Fruit fly (Drosophila melanogaster) whole organism, prepupa: ENCODE results near the gene Npc2b.
A peak's percentile ranks its signal among the peaks of the same experiment; 100 is the strongest.

Source experiments
- CG10669 ChIP-seq: fragments of 200-800 bp; sonication (Bioruptor generic); optimal IDR thresholded peaks from 3 replicates; lab custom pipeline; 2018; ENCODE audit warnings: missing biosample characterization, mild to moderate bottlenecking, missing genetic modification characterization, moderate library complexity
- CG11294 ChIP-seq: fragments of 200-800 bp; sonication (Bioruptor generic); IDR thresholded peaks from 2 replicates; pipeline ENCODE4 v1.3.6; 2022; ENCODE audit warnings: missing biosample characterization, missing genetic modification characterization
- CG11902 ChIP-seq: fragments of 200-800 bp; sonication (Bioruptor generic); optimal IDR thresholded peaks from 3 replicates; lab custom pipeline; 2016; ENCODE audit warnings: missing biosample characterization, missing genetic modification characterization
- CG15336 ChIP-seq: fragments of 200-800 bp; sonication (Bioruptor generic); IDR thresholded peaks from 2 replicates; pipeline ENCODE4 v1.3.6; 2022; ENCODE audit warnings: missing biosample characterization, missing genetic modification characterization
- CG31627 ChIP-seq: fragments of 200-800 bp; sonication (Bioruptor generic); optimal IDR thresholded peaks from 3 replicates; lab custom pipeline; 2016; ENCODE audit warnings: missing biosample characterization, missing genetic modification characterization
- CG34406 ChIP-seq: fragments of 200-800 bp; sonication (Bioruptor generic); optimal IDR thresholded peaks from 3 replicates; lab custom pipeline; 2016; ENCODE audit warnings: missing biosample characterization, missing genetic modification characterization
- CG6163 ChIP-seq: fragments of 200-800 bp; sonication (Bioruptor generic); IDR thresholded peaks from 3 replicates; pipeline ENCODE4 v1.3.6; 2022; ENCODE audit warnings: missing biosample characterization, missing genetic modification characterization
- CG6792 ChIP-seq: fragments of 200-800 bp; sonication (Bioruptor generic); optimal IDR thresholded peaks from 3 replicates; lab custom pipeline; 2016; ENCODE audit warnings: missing biosample characterization, missing genetic modification characterization
- CG6854 ChIP-seq: fragments of 200-800 bp; sonication (Bioruptor generic); optimal IDR thresholded peaks from 2 replicates; lab custom pipeline; 2017; ENCODE audit warnings: missing biosample characterization, mild to moderate bottlenecking, missing genetic modification characterization
- CG7368 ChIP-seq: fragments of 200-800 bp; sonication (Bioruptor generic); optimal IDR thresholded peaks from 3 replicates; lab custom pipeline; 2016; ENCODE audit warnings: missing biosample characterization, missing genetic modification characterization
- CG8119 ChIP-seq: fragments of 200-800 bp; sonication (Bioruptor generic); IDR thresholded peaks from 3 replicates; pipeline ENCODE4 v1.3.6; 2022; ENCODE audit warnings: missing biosample characterization, missing genetic modification characterization
- Eip75B ChIP-seq: fragments of 200-800 bp; sonication (Bioruptor generic); optimal IDR thresholded peaks from 3 replicates; lab custom pipeline; 2016; ENCODE audit warnings: missing biosample characterization, missing genetic modification characterization
- Eip78C ChIP-seq: fragments of 200-800 bp; sonication (Bioruptor generic); peaks from one replicate; lab custom pipeline; 2016; ENCODE audit warnings: missing biosample characterization, missing genetic modification characterization
- Eip93F ChIP-seq: fragments of 200-800 bp; sonication (Bioruptor generic); optimal IDR thresholded peaks from 2 replicates; lab custom pipeline; 2016; ENCODE audit warnings: missing biosample characterization, mild to moderate bottlenecking, missing genetic modification characterization
- Hr38 ChIP-seq: sonication (Bioruptor generic); optimal IDR thresholded peaks from 2 replicates; lab custom pipeline; 2016; ENCODE audit warnings: missing biosample characterization, missing genetic modification characterization
- Hr39 ChIP-seq: fragments of 200-800 bp; sonication (Bioruptor generic); optimal IDR thresholded peaks from 2 replicates; lab custom pipeline; 2016; ENCODE audit warnings: missing biosample characterization, missing genetic modification characterization
- Hr4 ChIP-seq: fragments of 200-800 bp; sonication (Bioruptor generic); optimal IDR thresholded peaks from 3 replicates; lab custom pipeline; 2016; ENCODE audit warnings: missing biosample characterization, missing genetic modification characterization
- Lpt ChIP-seq: fragments of 200-800 bp; sonication (Bioruptor generic); optimal IDR thresholded peaks from 3 replicates; lab custom pipeline; 2016; ENCODE audit warnings: missing biosample characterization, missing genetic modification characterization
- Met ChIP-seq: fragments of 200-800 bp; sonication (Bioruptor generic); optimal IDR thresholded peaks from 3 replicates; lab custom pipeline; 2016; ENCODE audit warnings: missing biosample characterization, missing genetic modification characterization
- Smox ChIP-seq: fragments of 200-800 bp; sonication (Bioruptor generic); optimal IDR thresholded peaks from 3 replicates; lab custom pipeline; 2016; ENCODE audit warnings: missing biosample characterization, missing genetic modification characterization
- achi ChIP-seq: fragments of 200-800 bp; sonication (Bioruptor generic); optimal IDR thresholded peaks from 3 replicates; lab custom pipeline; 2016; ENCODE audit warnings: missing biosample characterization, missing genetic modification characterization
- cyc ChIP-seq: fragments of 200-800 bp; sonication (Bioruptor generic); optimal IDR thresholded peaks from 3 replicates; lab custom pipeline; 2016; ENCODE audit warnings: missing biosample characterization, missing genetic modification characterization
- dac ChIP-seq: fragments of 200-800 bp; sonication (Bioruptor generic); optimal IDR thresholded peaks from 2 replicates; lab custom pipeline; 2017; ENCODE audit warnings: missing biosample characterization, mild to moderate bottlenecking, missing genetic modification characterization
- dsx ChIP-seq: fragments of 200-800 bp; optimal IDR thresholded peaks from 3 replicates; lab custom pipeline; 2019; ENCODE audit warnings: missing biosample characterization, mild to moderate bottlenecking, missing genetic modification characterization, moderate library complexity; ENCODE audit not compliant: poor library complexity, severe bottlenecking
- eg ChIP-seq: fragments of 200-800 bp; sonication (Bioruptor generic); IDR thresholded peaks from 3 replicates; pipeline ENCODE4 v1.3.6; 2022; ENCODE audit warnings: missing biosample characterization, missing genetic modification characterization
- fd59A ChIP-seq: fragments of 200-800 bp; sonication (Bioruptor generic); optimal IDR thresholded peaks from 2 replicates; lab custom pipeline; 2017; ENCODE audit warnings: missing biosample characterization, mild to moderate bottlenecking, missing genetic modification characterization, missing genetic modification reagents
- fkh ChIP-seq: fragments of 200-800 bp; sonication (Bioruptor generic); optimal IDR thresholded peaks from 3 replicates; lab custom pipeline; 2017; ENCODE audit warnings: missing biosample characterization, mild to moderate bottlenecking, missing genetic modification characterization, moderate library complexity
- net ChIP-seq: fragments of 200-800 bp; sonication (Bioruptor generic); optimal IDR thresholded peaks from 3 replicates; lab custom pipeline; 2016; ENCODE audit warnings: missing biosample characterization, missing genetic modification characterization
- salr ChIP-seq, 2 experiments: fragments of 200-800 bp; sonication (Bioruptor generic); optimal IDR thresholded peaks; 3 replicates each; lab custom pipeline; 2016 to 2018; ENCODE audit warnings: missing biosample characterization in 2 of 2, missing genetic modification characterization in 2 of 2, mild to moderate bottlenecking in 1 of 2
- svp ChIP-seq: fragments of 200-800 bp; sonication (Bioruptor generic); peaks from one replicate; lab custom pipeline; 2016; ENCODE audit warnings: missing biosample characterization, missing genetic modification characterization
- vri ChIP-seq: fragments of 200-800 bp; sonication (Bioruptor generic); optimal IDR thresholded peaks from 3 replicates; lab custom pipeline; 2016; ENCODE audit warnings: missing biosample characterization, mild to moderate bottlenecking, missing genetic modification characterization

Npc2b gene

dm6 chr3R:14056320-14057053 lies 32.8 kb upstream of the Npc2b start, which contains the start of gene foxo (continued):
- peak; percentile 62 for TF ChIP-seq Smox (GFP tag; lab: Kevin White, UChicago)
- peak; percentile 71 for TF ChIP-seq dsx (GFP tag; lab: Kevin White, UChicago)
- peak; percentile 73 for TF ChIP-seq CG15336 (GFP tag; lab: Robert Waterston, UW)
- peak; percentile 69 for TF ChIP-seq Hr4 (GFP tag; lab: Kevin White, UChicago)
- TF ChIP-seq CG11902 (GFP tag; lab: Kevin White, UChicago) = peak; percentile 27
- peak; percentile 50 for TF ChIP-seq dac
- TF ChIP-seq fd59A (GFP tag; lab: Kevin White, UChicago) = peak; percentile 7
- TF ChIP-seq net (GFP tag; lab: Kevin White, UChicago) = peak; percentile 72
- TF ChIP-seq CG6792 (GFP tag; lab: Kevin White, UChicago) = peak; percentile 65
- TF ChIP-seq, all 60 proteins: peak for 53

- TF ChIP-seq vri (GFP tag; lab: Kevin White, UChicago) (no peak), Eip78C (GFP tag; lab: Kevin White, UChicago) (peak; percentile 53), cyc (GFP tag; lab: Kevin White, UChicago) (no peak), fkh (GFP tag; lab: Kevin White, UChicago) (peak; percentile 10), svp (GFP tag; lab: Kevin White, UChicago) (peak; percentile 40), Eip93F (GFP tag; lab: Kevin White, UChicago) (no peak), CG34406 (no peak), Met (GFP tag; lab: Kevin White, UChicago) (no peak), CG8119 (0 out of 3 replicates have a peak, but pooled peaks have one; percentile 17)
Measured at dm6 chr3R:14057132-14057855, 32.0 kb upstream of the Npc2b start.

dm6 chr3R:14058531-14059431 lies 30.5 kb upstream of the Npc2b start:
- no peak for TF ChIP-seq Lpt (GFP tag; lab: Kevin White, UChicago)
- TF ChIP-seq fkh (GFP tag; lab: Kevin White, UChicago) = peak; percentile 53

dm6 chr3R:14059703-14060300 lies 29.5 kb upstream of the Npc2b start:
- TF ChIP-seq CG34406 (no peak), CG6163 (GFP tag; lab: Robert Waterston, UW) (no peak), Eip78C (GFP tag; lab: Kevin White, UChicago) (peak; percentile 21), Eip75B (GFP tag; lab: Kevin White, UChicago) (no peak), CG10669 (GFP tag; lab: Kevin White, UChicago) (no peak)
- TF ChIP-seq, all 60 proteins: peak for 1

dm6 chr3R:14060399-14060798 lies 28.9 kb upstream of the Npc2b start:
- no peak for TF ChIP-seq CG15336 (GFP tag; lab: Robert Waterston, UW)
- TF ChIP-seq svp (GFP tag; lab: Kevin White, UChicago) = peak; percentile 86
- TF ChIP-seq vri (GFP tag; lab: Kevin White, UChicago) = peak; percentile 9

dm6 chr3R:14061049-14061987 lies 28.0 kb upstream of the Npc2b start:
- TF ChIP-seq Eip75B (GFP tag; lab: Kevin White, UChicago) (peak; percentile 82), CG34406 (peak; percentile 83), eg (GFP tag; lab: Robert Waterston, UW) (peak; percentile 97), dsx (GFP tag; lab: Kevin White, UChicago) (peak; percentile 84), Eip93F (GFP tag; lab: Kevin White, UChicago) (peak; percentile 86), achi (GFP tag; lab: Kevin White, UChicago) (peak; percentile 79), CG31627 (GFP tag; lab: Kevin White, UChicago) (no peak), CG11294 (peak; percentile 28; the same call in 1 of the 2 replicates), CG6792 (GFP tag; lab: Kevin White, UChicago) (peak; percentile 70), Hr39 (no peak), salr (GFP tag; optimal IDR thresholded peaks at IDR 0.05; lab: Kevin White, UChicago) (peak; percentile 72 to 82), fd59A (GFP tag; lab: Kevin White, UChicago) (peak; percentile 42), Hr38 (GFP tag; lab: Kevin White, UChicago) (peak; percentile 8), CG6854 (GFP tag; lab: Kevin White, UChicago) (peak; percentile 97), fkh (GFP tag; lab: Kevin White, UChicago) (no peak), CG7368 (GFP tag; lab: Kevin White, UChicago) (peak; percentile 74)
